Worm (Caenorhabditis elegans): Measurements from ENCODE around the gene F48F7.6.

F48F7.6 gene

DNA sequence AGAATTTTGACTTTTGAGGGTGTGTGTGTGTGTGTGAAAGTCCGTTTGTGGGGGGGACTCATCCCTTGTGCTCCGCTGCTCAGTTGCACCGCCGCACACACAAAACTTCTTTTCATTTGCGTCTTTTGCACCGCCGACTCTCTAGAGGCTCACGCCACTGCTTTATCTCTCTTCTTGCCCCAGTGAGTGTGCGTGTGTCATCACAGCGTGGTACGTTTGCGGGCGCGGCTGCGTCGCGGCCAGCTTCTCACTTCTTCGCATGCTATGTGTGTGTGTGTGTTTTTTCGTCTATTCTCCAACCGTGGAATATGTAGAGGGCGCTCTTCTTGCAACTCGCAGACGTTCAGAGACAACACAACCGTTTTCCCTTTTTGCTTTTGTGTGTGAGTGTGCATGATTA, 32.1 kb upstream of the F48F7.6 start:
- TF ChIP-seq F57C9.4 (tag; optimal IDR thresholded peaks at IDR 0.05) (no peak), K12H6.12 (tag; optimal IDR thresholded peaks at IDR 0.05) (peak; percentile 84), bed-2 (GFP tag; IDR thresholded peaks at IDR 0.05) (no peak), F39B2.1 (GFP tag; IDR thresholded peaks at IDR 0.05) (no peak), ztf-28 (GFP tag; IDR thresholded peaks at IDR 0.05) (no peak), rpc-1 (optimal IDR thresholded peaks at IDR 0.05) (no peak), rpc-1 (tag; optimal IDR thresholded peaks at IDR 0.05) (no peak), gei-17 (GFP tag; optimal IDR thresholded peaks at IDR 0.05) (no peak), unc-62 (GFP tag; optimal IDR thresholded peaks at IDR 0.05) (no peak), madf-6 (GFP tag; IDR thresholded peaks at IDR 0.05) (no peak), dox-1 (GFP tag; IDR thresholded peaks at IDR 0.05) (peak; percentile 53), zfh-2 (GFP tag; conservative IDR thresholded peaks at IDR 0.05) (peak; percentile 95), madf-10 (tag; optimal IDR thresholded peaks at IDR 0.05) (peak; percentile 41), nhr-80 (tag; optimal IDR thresholded peaks at IDR 0.05) (peak; percentile 2), let-607 (tag; optimal IDR thresholded peaks at IDR 0.05) (no peak), ceh-79 (tag; optimal IDR thresholded peaks at IDR 0.05) (no peak), B0336.3 (GFP tag; IDR thresholded peaks at IDR 0.05) (no peak), F37B4.10 (GFP tag; IDR thresholded peaks at IDR 0.05) (no peak), pbrm-1 (GFP tag; IDR thresholded peaks at IDR 0.05) (no peak), ztf-25 (GFP tag; IDR thresholded peaks at IDR 0.05) (no peak), ztf-6 (GFP tag; IDR thresholded peaks at IDR 0.05) (no peak), mcd-1 (GFP tag; IDR thresholded peaks at IDR 0.05) (peak; percentile 28; the same call in 1 of the 2 replicates), F49E8.2 (tag; optimal IDR thresholded peaks at IDR 0.05; ENCODE audit: insufficient read depth) (no peak), ama-1 (optimal IDR thresholded peaks at IDR 0.05) (no peak), ama-1 (GFP tag; optimal IDR thresholded peaks at IDR 0.05) (no peak), atf-7 (tag; optimal IDR thresholded peaks at IDR 0.05) (no peak), rec-8 (tag; optimal IDR thresholded peaks at IDR 0.05) (no peak), hrde-1 (tag; optimal IDR thresholded peaks at IDR 0.05; ENCODE audit: borderline replicate concordance) (no peak), attf-5 (GFP tag; optimal IDR thresholded peaks at IDR 0.05) (peak; percentile 46), sea-2 (GFP tag; IDR thresholded peaks at IDR 0.05) (no peak), ztf-18 (tag; optimal IDR thresholded peaks at IDR 0.05) (no peak), chd-7 (tag; optimal IDR thresholded peaks at IDR 0.05) (no peak), K11D2.4 (GFP tag; IDR thresholded peaks at IDR 0.05) (0 out of 2 replicates have a peak, but pooled peaks have one; percentile 54), snpc-3.4 (tag; optimal IDR thresholded peaks at IDR 0.05) (no peak), egl-44 (GFP tag; IDR thresholded peaks at IDR 0.05) (no peak), F55B11.4 (tag; optimal IDR thresholded peaks at IDR 0.05; ENCODE audit: borderline replicate concordance, insufficient read depth) (no peak), D2030.7 (GFP tag; IDR thresholded peaks at IDR 0.05) (no peak), madf-3 (GFP tag; IDR thresholded peaks at IDR 0.05) (0 out of 2 replicates have a peak, but pooled peaks have one; percentile 49), B0019.2 (GFP tag; conservative IDR thresholded peaks at IDR 0.05) (no peak), lin-54 (GFP tag; optimal IDR thresholded peaks at IDR 0.05) (no peak), tbx-9 (tag; optimal IDR thresholded peaks at IDR 0.05; ENCODE audit: borderline replicate concordance) (no peak), snpc-4 (GFP tag; optimal IDR thresholded peaks at IDR 0.05) (peak; percentile 85), snpc-4 (tag; optimal IDR thresholded peaks at IDR 0.05) (peak in 3 of 4 experiments; percentile 79 to 85 (median 83)), nfya-1 (tag; optimal IDR thresholded peaks at IDR 0.05; ENCODE audit: borderline replicate concordance, insufficient read depth) (no peak), tlf-1 (GFP tag; optimal IDR thresholded peaks at IDR 0.05) (no peak), ceh-40 (GFP tag; IDR thresholded peaks at IDR 0.05) (no peak), egrh-3 (GFP tag; IDR thresholded peaks at IDR 0.05) (no peak), snpc-1.3 (tag; optimal IDR thresholded peaks at IDR 0.05; ENCODE audit: insufficient read depth) (no peak), lin-35 (GFP tag; optimal IDR thresholded peaks at IDR 0.05) (no peak)
